Worm (Caenorhabditis elegans): ENCODE results near the gene pgp-6.

- TF ChIP-seq ztf-4 (tag; optimal IDR thresholded peaks at IDR 0.05) (no peak), fos-1 (tag; optimal IDR thresholded peaks at IDR 0.05) (no peak)
Observed at ce11 chrX:10870137-10870536, 7.1 kb downstream of the pgp-6 start, which contains the start of gene pgp-7.
